Fruit fly (Drosophila melanogaster): Measurements from ENCODE around the gene Atg13.

- no peak for TF ChIP-seq Pif1A (GFP tag; optimal IDR thresholded peaks at IDR 0.05)
- no peak for TF ChIP-seq CG12605 (GFP tag; IDR thresholded peaks at IDR 0.05)
- TF ChIP-seq CG13204 (GFP tag; optimal IDR thresholded peaks at IDR 0.05): no peak
Observed at dm6 chr3R:8312037-8312436, 37.6 kb upstream of the Atg13 start, which contains the start of the genes CG11694 and CG11698.

Data from whole organism, pupa.